Worm (Caenorhabditis elegans) whole organism, mixed stage, embryonic: ENCODE data around the gene gcy-1.

ENCODE experiments used
- M03D4.4 ChIP-seq: sonication (generic microtip); optimal IDR thresholded peaks from 2 replicates; lab custom pipeline; 2017; ENCODE audit warnings: mild to moderate bottlenecking, missing genetic modification characterization, missing compliant biosample characterization
- blmp-1 ChIP-seq: fragments of 150-350 bp; optimal IDR thresholded peaks from 2 replicates; lab custom pipeline; 2014; ENCODE audit warnings: missing biosample characterization, missing genetic modification characterization
- ceh-39 ChIP-seq: fragments of 150-350 bp; optimal IDR thresholded peaks from 2 replicates; lab custom pipeline; 2014; ENCODE audit warnings: missing biosample characterization, missing genetic modification characterization
- ceh-43 ChIP-seq: fragments of 200-800 bp; sonication (Bioruptor generic); optimal IDR thresholded peaks from 2 replicates; lab custom pipeline; 2018; ENCODE audit warnings: mild to moderate bottlenecking, missing genetic modification characterization, moderate library complexity, missing compliant biosample characterization
- ceh-83 ChIP-seq: fragments of 200-800 bp; sonication (Bioruptor generic); optimal IDR thresholded peaks from 2 replicates; lab custom pipeline; 2018; ENCODE audit warnings: mild to moderate bottlenecking, missing genetic modification characterization, missing compliant biosample characterization
- ces-1 ChIP-seq: fragments of 150-350 bp; optimal IDR thresholded peaks from 2 replicates; lab custom pipeline; 2014; ENCODE audit warnings: missing biosample characterization, missing genetic modification reagents, missing genetic modification characterization
- cnd-1 ChIP-seq: fragments of 200-800 bp; sonication (Bioruptor generic); optimal IDR thresholded peaks from 2 replicates; lab custom pipeline; 2018; ENCODE audit warnings: mild to moderate bottlenecking, missing genetic modification characterization, missing compliant biosample characterization
- drap-1 ChIP-seq: fragments of 200-800 bp; sonication (Bioruptor generic); optimal IDR thresholded peaks from 3 replicates; lab custom pipeline; 2018; ENCODE audit warnings: mild to moderate bottlenecking, missing genetic modification characterization, missing compliant biosample characterization
- elt-1 ChIP-seq: sonication (generic microtip); optimal IDR thresholded peaks from 2 replicates; lab custom pipeline; 2017; ENCODE audit warnings: missing genetic modification characterization, mild to moderate bottlenecking, missing compliant biosample characterization, antibody characterized with exemption, moderate library complexity, borderline replicate concordance; ENCODE audit not compliant: insufficient read depth
- elt-3 ChIP-seq: fragments of 150-350 bp; optimal IDR thresholded peaks from 2 replicates; lab custom pipeline; 2014; ENCODE audit warnings: missing biosample characterization, missing genetic modification characterization
- flh-1 ChIP-seq: fragments of 200-800 bp; sonication (Bioruptor generic); optimal IDR thresholded peaks from 2 replicates; lab custom pipeline; 2018; ENCODE audit warnings: mild to moderate bottlenecking, missing genetic modification characterization, moderate library complexity, missing compliant biosample characterization
- hlh-1 ChIP-seq: fragments of 150-350 bp; optimal IDR thresholded peaks from 2 replicates; lab custom pipeline; 2014; ENCODE audit warnings: missing biosample characterization, missing genetic modification reagents, missing genetic modification characterization
- lin-32 ChIP-seq: fragments of 200-800 bp; sonication (Bioruptor generic); optimal IDR thresholded peaks from 2 replicates; lab custom pipeline; 2018; ENCODE audit warnings: mild to moderate bottlenecking, missing genetic modification characterization, missing compliant biosample characterization
- lsy-2 ChIP-seq: fragments of 150-350 bp; optimal IDR thresholded peaks from 2 replicates; lab custom pipeline; 2014; ENCODE audit warnings: missing biosample characterization, missing genetic modification characterization
- mep-1 ChIP-seq: fragments of 150-350 bp; optimal IDR thresholded peaks from 2 replicates; lab custom pipeline; 2017; ENCODE audit warnings: missing biosample characterization, missing genetic modification reagents, missing genetic modification characterization, inconsistent platforms
- mls-2 ChIP-seq: sonication (generic microtip); optimal IDR thresholded peaks from 2 replicates; lab custom pipeline; 2016; ENCODE audit warnings: mild to moderate bottlenecking, missing genetic modification characterization, moderate library complexity, missing compliant biosample characterization
- nhr-12 ChIP-seq: fragments of 150-350 bp; optimal IDR thresholded peaks from 2 replicates; lab custom pipeline; 2014; ENCODE audit warnings: missing biosample characterization, missing genetic modification characterization
- nhr-2 ChIP-seq: fragments of 150-350 bp; optimal IDR thresholded peaks from 2 replicates; lab custom pipeline; 2014; ENCODE audit warnings: missing biosample characterization, missing genetic modification characterization
- nhr-237 ChIP-seq: fragments of 150-350 bp; optimal IDR thresholded peaks from 2 replicates; lab custom pipeline; 2014; ENCODE audit warnings: missing biosample characterization, missing genetic modification characterization
- nhr-28 ChIP-seq: fragments of 150-350 bp; optimal IDR thresholded peaks from 2 replicates; lab custom pipeline; 2014; ENCODE audit warnings: missing biosample characterization, missing genetic modification characterization
- nhr-76 ChIP-seq: sonication (generic microtip); optimal IDR thresholded peaks from 2 replicates; lab custom pipeline; 2017; ENCODE audit warnings: missing biosample characterization, missing genetic modification characterization
- pha-4 ChIP-seq: fragments of 150-350 bp; optimal IDR thresholded peaks from 2 replicates; lab custom pipeline; 2018; ENCODE audit warnings: missing biosample characterization, missing genetic modification reagents, missing genetic modification characterization
- sem-2 ChIP-seq: fragments of 200-800 bp; sonication (Bioruptor generic); optimal IDR thresholded peaks from 2 replicates; lab custom pipeline; 2018; ENCODE audit warnings: mild to moderate bottlenecking, missing genetic modification characterization, missing compliant biosample characterization
- snpc-4 ChIP-seq: fragments of 150-350 bp; optimal IDR thresholded peaks from 2 replicates; lab custom pipeline; 2014; ENCODE audit warnings: missing biosample characterization, missing genetic modification characterization
- sptf-1 ChIP-seq: sonication (generic microtip); optimal IDR thresholded peaks from 2 replicates; lab custom pipeline; 2017; ENCODE audit warnings: mild to moderate bottlenecking, missing genetic modification characterization, moderate library complexity, missing compliant biosample characterization
- unc-120 ChIP-seq: sonication (generic microtip); optimal IDR thresholded peaks from 2 replicates; lab custom pipeline; 2017; ENCODE audit warnings: missing genetic modification characterization, missing compliant biosample characterization; ENCODE audit not compliant: poor library complexity, severe bottlenecking
- unc-39 ChIP-seq: fragments of 150-350 bp; optimal IDR thresholded peaks from 2 replicates; lab custom pipeline; 2014; ENCODE audit warnings: missing biosample characterization, missing genetic modification characterization
- unc-62 ChIP-seq: fragments of 150-350 bp; optimal IDR thresholded peaks from 2 replicates; lab custom pipeline; 2014; ENCODE audit warnings: missing biosample characterization, missing genetic modification reagents, missing genetic modification characterization
- zip-8 ChIP-seq: fragments of 150-350 bp; optimal IDR thresholded peaks from 2 replicates; lab custom pipeline; 2014; ENCODE audit warnings: missing biosample characterization, missing genetic modification characterization
- ztf-11 ChIP-seq: fragments of 150-350 bp; optimal IDR thresholded peaks from 2 replicates; lab custom pipeline; 2014; ENCODE audit warnings: missing biosample characterization, missing genetic modification characterization

The gcy-1 gene

ce11 chrII:9507181-9507580 is 9.6 kb downstream of the gcy-1 start, which contains the start of gene gcy-3:
Gene gcy-3, minus strand, starts transcription at chrII:9507281.
- TF ChIP-seq zip-8 (tag; lab: Kevin White, UChicago) (no peak), cnd-1 (tag; lab: Kevin White, UChicago) (no peak), flh-1 (GFP tag; lab: Kevin White, UChicago) (no peak), unc-62 (GFP tag; lab: Kevin White, UChicago) (no peak), ceh-43 (no peak), ces-1 (GFP tag; lab: Kevin White, UChicago) (no peak), elt-3 (no peak), pha-4 (tag; lab: Kevin White, UChicago) (no peak), drap-1 (GFP tag; lab: Kevin White, UChicago) (no peak)

- no peak for TF ChIP-seq mls-2 (tag; lab: Kevin White, UChicago)
- TF ChIP-seq ceh-83 (GFP tag; lab: Kevin White, UChicago): no peak
- no peak for TF ChIP-seq M03D4.4
- no peak for TF ChIP-seq hlh-1 (tag; lab: Kevin White, UChicago)
- no peak for TF ChIP-seq ces-1 (GFP tag; lab: Kevin White, UChicago)
- TF ChIP-seq ceh-43: no peak
- TF ChIP-seq cnd-1 (tag; lab: Kevin White, UChicago): no peak
- no peak for TF ChIP-seq unc-39
Observed at ce11 chrII:9501955-9502354, 14.8 kb downstream of the gcy-1 start.

- TF ChIP-seq nhr-28 (tag; lab: Kevin White, UChicago) (no peak), snpc-4 (tag; lab: Kevin White, UChicago) (no peak), nhr-2 (tag; lab: Kevin White, UChicago) (no peak), nhr-237 (tag; lab: Kevin White, UChicago) (no peak), drap-1 (GFP tag; lab: Kevin White, UChicago) (no peak), nhr-12 (tag; lab: Kevin White, UChicago) (no peak), ceh-39 (tag; lab: Kevin White, UChicago) (no peak), lin-32 (GFP tag; lab: Kevin White, UChicago) (no peak), lsy-2 (tag; lab: Kevin White, UChicago) (no peak), cnd-1 (tag; lab: Kevin White, UChicago) (no peak), ztf-11 (no peak), M03D4.4 (no peak), sptf-1 (no peak), ceh-83 (GFP tag; lab: Kevin White, UChicago) (no peak), unc-120 (tag; lab: Kevin White, UChicago) (no peak)
Observed at ce11 chrII:9500926-9501325, 15.8 kb downstream of the gcy-1 start.

- TF ChIP-seq ces-1 (GFP tag; lab: Kevin White, UChicago) (peak; percentile 24), sem-2 (GFP tag; lab: Kevin White, UChicago) (no peak)
Observed at ce11 chrII:9498589-9498988, 18.1 kb downstream of the gcy-1 start.

DNA sequence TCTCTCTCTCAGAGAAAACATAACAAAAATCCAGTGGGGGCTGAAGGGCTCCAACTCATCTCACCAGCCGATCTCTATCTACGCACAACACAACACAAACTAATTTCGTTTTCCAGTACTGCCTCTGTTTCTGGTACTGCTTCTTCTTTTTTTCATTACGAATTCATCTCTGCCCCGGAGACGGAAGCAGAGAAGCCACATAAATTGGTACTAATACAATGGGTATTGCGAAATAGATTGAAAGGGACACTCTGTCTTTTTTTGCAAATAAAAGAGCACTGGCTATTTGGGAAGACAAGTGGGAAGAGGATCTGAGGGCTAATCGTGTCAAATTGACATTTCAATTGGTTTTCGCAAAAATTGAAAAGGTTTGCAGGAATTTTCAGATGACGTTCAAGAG is 19.4 kb downstream of the gcy-1 start:
- TF ChIP-seq ces-1 (GFP tag; lab: Kevin White, UChicago) (peak; percentile 89), pha-4 (tag; lab: Kevin White, UChicago) (no peak), mep-1 (tag; lab: Kevin White, UChicago) (no peak), hlh-1 (tag; lab: Kevin White, UChicago) (no peak), M03D4.4 (no peak), ceh-43 (no peak), mls-2 (tag; lab: Kevin White, UChicago) (no peak)
- TF ChIP-seq, all 35 proteins: peak for 1

DNA sequence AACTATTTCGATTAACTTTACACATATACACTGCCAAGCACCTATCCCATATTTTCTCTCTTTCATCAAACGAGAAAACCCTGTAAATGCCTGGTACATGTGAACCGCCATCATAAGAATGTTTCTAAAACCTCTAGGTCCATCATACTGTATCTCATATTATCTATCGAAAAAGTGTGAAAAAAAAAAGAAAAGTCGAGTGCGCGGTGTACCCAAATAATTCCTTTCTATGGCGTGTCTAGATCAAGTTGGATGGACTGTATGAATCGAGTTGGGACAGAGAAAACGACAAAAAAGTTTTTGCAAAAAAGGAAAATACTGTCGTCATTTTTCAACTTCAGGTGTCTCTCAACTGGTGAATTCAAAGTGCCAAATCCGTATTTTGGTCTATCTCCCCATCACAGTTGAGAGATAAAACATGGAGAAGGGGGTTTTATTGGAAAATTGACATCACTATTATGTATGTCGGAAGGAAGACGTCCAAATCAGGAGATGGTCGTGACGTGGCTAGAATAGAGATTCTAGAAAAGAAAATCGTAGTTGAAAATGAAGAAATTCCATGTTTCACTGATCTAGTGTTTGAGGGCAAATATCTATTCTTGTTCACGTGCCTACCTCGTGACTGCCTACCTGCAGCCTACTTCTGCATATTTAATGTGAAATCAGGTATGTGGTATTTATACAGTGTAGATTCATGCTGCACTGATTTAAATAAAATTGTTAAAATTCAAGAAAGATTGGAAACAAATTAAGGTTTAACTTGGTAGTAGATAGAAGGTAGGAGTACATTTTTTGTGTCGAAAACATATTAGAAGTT is 23.3 kb downstream of the gcy-1 start:
- no peak for TF ChIP-seq nhr-12 (tag; lab: Kevin White, UChicago)
- TF ChIP-seq mls-2 (tag; lab: Kevin White, UChicago): no peak
- no peak for TF ChIP-seq nhr-76 (tag; lab: Kevin White, UChicago)
- no peak for TF ChIP-seq ces-1 (GFP tag; lab: Kevin White, UChicago)
- TF ChIP-seq blmp-1 (tag; lab: Kevin White, UChicago): no peak
- no peak for TF ChIP-seq elt-1
- no peak for TF ChIP-seq unc-120 (tag; lab: Kevin White, UChicago)
- TF ChIP-seq M03D4.4: no peak
- TF ChIP-seq sptf-1: no peak
- TF ChIP-seq, all 35 proteins: peak for 0
